Worm (Caenorhabditis elegans) whole organism, early embryonic: ENCODE data around the gene fbxa-144.

Experiments
- ama-1 ChIP-seq: fragments of 150-350 bp; optimal IDR thresholded peaks from 2 replicates; lab custom pipeline; 2014
- ets-7 ChIP-seq: sonication (generic microtip); optimal IDR thresholded peaks from 2 replicates; lab custom pipeline; 2016; ENCODE audit warnings: missing genotype, missing genetic modification characterization, missing compliant biosample characterization

ce11 chrV:16132215-16132614, 390 bp downstream of the fbxa-144 start:
- no peak for TF ChIP-seq ets-7 (tag; lab: Kevin White, UChicago)
- TF ChIP-seq ama-1 (lab: Kevin White, UChicago), result no peak
